Fruit fly (Drosophila melanogaster) whole organism, prepupa: ENCODE data around the gene Cpr65Az.

Experiments
- Blimp-1 ChIP-seq: fragments of 200-800 bp; sonication (Bioruptor generic); optimal IDR thresholded peaks from 3 replicates; lab custom pipeline; 2017; ENCODE audit warnings: missing biosample characterization, missing genetic modification characterization, mild to moderate bottlenecking, moderate library complexity, missing genetic modification reagents
- CG11294 ChIP-seq: fragments of 200-800 bp; sonication (Bioruptor generic); IDR thresholded peaks from 2 replicates; pipeline ENCODE4 v1.3.6; 2022; ENCODE audit warnings: missing biosample characterization, missing genetic modification characterization
- CG11762 ChIP-seq: fragments of 200-800 bp; sonication (Bioruptor generic); optimal IDR thresholded peaks from 3 replicates; lab custom pipeline; 2016; ENCODE audit warnings: missing biosample characterization, missing genetic modification characterization; ENCODE audit not compliant: insufficient read depth
- CG11902 ChIP-seq: fragments of 200-800 bp; sonication (Bioruptor generic); optimal IDR thresholded peaks from 3 replicates; lab custom pipeline; 2016; ENCODE audit warnings: missing biosample characterization, missing genetic modification characterization
- CG1621 ChIP-seq: fragments of 200-800 bp; sonication (Bioruptor generic); optimal IDR thresholded peaks from 3 replicates; lab custom pipeline; 2018; ENCODE audit warnings: missing biosample characterization, mild to moderate bottlenecking, missing genetic modification characterization
- CG16779 ChIP-seq: fragments of 200-800 bp; sonication (Bioruptor generic); optimal IDR thresholded peaks from 3 replicates; lab custom pipeline; 2017; ENCODE audit warnings: missing biosample characterization, mild to moderate bottlenecking, missing genetic modification characterization
- CG3032 ChIP-seq: fragments of 200-800 bp; optimal IDR thresholded peaks from 2 replicates; lab custom pipeline; 2019; ENCODE audit warnings: missing biosample characterization, mild to moderate bottlenecking, missing genetic modification characterization, moderate library complexity
- CG31627 ChIP-seq: fragments of 200-800 bp; sonication (Bioruptor generic); optimal IDR thresholded peaks from 3 replicates; lab custom pipeline; 2016; ENCODE audit warnings: missing biosample characterization, missing genetic modification characterization
- CG32006 ChIP-seq: fragments of 200-800 bp; sonication (Bioruptor generic); optimal IDR thresholded peaks from 3 replicates; lab custom pipeline; 2017; ENCODE audit warnings: missing biosample characterization, mild to moderate bottlenecking, missing genetic modification characterization
- CG34406 ChIP-seq: fragments of 200-800 bp; sonication (Bioruptor generic); optimal IDR thresholded peaks from 3 replicates; lab custom pipeline; 2016; ENCODE audit warnings: missing biosample characterization, missing genetic modification characterization
- CG6163 ChIP-seq: fragments of 200-800 bp; sonication (Bioruptor generic); IDR thresholded peaks from 3 replicates; pipeline ENCODE4 v1.3.6; 2022; ENCODE audit warnings: missing biosample characterization, missing genetic modification characterization
- CG6276 ChIP-seq: fragments of 200-800 bp; sonication (Bioruptor generic); optimal IDR thresholded peaks from 2 replicates; lab custom pipeline; 2017; ENCODE audit warnings: missing biosample characterization, mild to moderate bottlenecking, missing genetic modification characterization
- CG6792 ChIP-seq: fragments of 200-800 bp; sonication (Bioruptor generic); optimal IDR thresholded peaks from 3 replicates; lab custom pipeline; 2016; ENCODE audit warnings: missing biosample characterization, missing genetic modification characterization
- CG6808 ChIP-seq: fragments of 200-800 bp; sonication (Bioruptor generic); optimal IDR thresholded peaks from 3 replicates; lab custom pipeline; 2017; ENCODE audit warnings: missing biosample characterization, missing genetic modification characterization, mild to moderate bottlenecking, moderate library complexity, missing genetic modification reagents
- CG6854 ChIP-seq: fragments of 200-800 bp; sonication (Bioruptor generic); optimal IDR thresholded peaks from 2 replicates; lab custom pipeline; 2017; ENCODE audit warnings: missing biosample characterization, mild to moderate bottlenecking, missing genetic modification characterization
- CG7368 ChIP-seq: fragments of 200-800 bp; sonication (Bioruptor generic); optimal IDR thresholded peaks from 3 replicates; lab custom pipeline; 2016; ENCODE audit warnings: missing biosample characterization, missing genetic modification characterization
- CG8632 ChIP-seq: fragments of 200-800 bp; sonication (Bioruptor generic); optimal IDR thresholded peaks from 3 replicates; lab custom pipeline; 2016; ENCODE audit warnings: missing biosample characterization, missing genetic modification characterization
- CG9139 ChIP-seq: fragments of 200-800 bp; sonication (Bioruptor generic); optimal IDR thresholded peaks from 3 replicates; lab custom pipeline; 2017; ENCODE audit warnings: missing biosample characterization, mild to moderate bottlenecking, missing genetic modification characterization
- Ets21C ChIP-seq: fragments of 200-800 bp; sonication (Bioruptor generic); optimal IDR thresholded peaks from 3 replicates; lab custom pipeline; 2016; ENCODE audit warnings: missing biosample characterization, missing genetic modification characterization
- Gug ChIP-seq: fragments of 200-800 bp; sonication (Bioruptor generic); IDR thresholded peaks from 2 replicates; pipeline ENCODE4 v1.3.6; 2022; ENCODE audit warnings: missing biosample characterization, missing genetic modification characterization
- Hr38 ChIP-seq: sonication (Bioruptor generic); optimal IDR thresholded peaks from 2 replicates; lab custom pipeline; 2016; ENCODE audit warnings: missing biosample characterization, missing genetic modification characterization
- Hr39 ChIP-seq: fragments of 200-800 bp; sonication (Bioruptor generic); optimal IDR thresholded peaks from 2 replicates; lab custom pipeline; 2016; ENCODE audit warnings: missing biosample characterization, missing genetic modification characterization
- Lpt ChIP-seq: fragments of 200-800 bp; sonication (Bioruptor generic); optimal IDR thresholded peaks from 3 replicates; lab custom pipeline; 2016; ENCODE audit warnings: missing biosample characterization, missing genetic modification characterization
- Smox ChIP-seq: fragments of 200-800 bp; sonication (Bioruptor generic); optimal IDR thresholded peaks from 3 replicates; lab custom pipeline; 2016; ENCODE audit warnings: missing biosample characterization, missing genetic modification characterization
- Sox102F ChIP-seq: fragments of 200-800 bp; sonication (Bioruptor generic); optimal IDR thresholded peaks from 2 replicates; lab custom pipeline; 2016; ENCODE audit warnings: missing biosample characterization, mild to moderate bottlenecking, missing genetic modification characterization
- Sox14 ChIP-seq: fragments of 200-800 bp; sonication (Bioruptor generic); optimal IDR thresholded peaks from 3 replicates; lab custom pipeline; 2016; ENCODE audit warnings: missing biosample characterization, missing genetic modification characterization
- Sox15 ChIP-seq: fragments of 200-800 bp; sonication (Bioruptor generic); optimal IDR thresholded peaks from 3 replicates; lab custom pipeline; 2016; ENCODE audit warnings: missing biosample characterization, missing genetic modification characterization
- achi ChIP-seq: fragments of 200-800 bp; sonication (Bioruptor generic); optimal IDR thresholded peaks from 3 replicates; lab custom pipeline; 2016; ENCODE audit warnings: missing biosample characterization, missing genetic modification characterization
- acj6 ChIP-seq: fragments of 200-800 bp; sonication (Bioruptor generic); optimal IDR thresholded peaks from 3 replicates; lab custom pipeline; 2016; ENCODE audit warnings: missing biosample characterization, missing genetic modification characterization
- cyc ChIP-seq: fragments of 200-800 bp; sonication (Bioruptor generic); optimal IDR thresholded peaks from 3 replicates; lab custom pipeline; 2016; ENCODE audit warnings: missing biosample characterization, missing genetic modification characterization
- fd59A ChIP-seq: fragments of 200-800 bp; sonication (Bioruptor generic); optimal IDR thresholded peaks from 2 replicates; lab custom pipeline; 2017; ENCODE audit warnings: missing biosample characterization, mild to moderate bottlenecking, missing genetic modification characterization, missing genetic modification reagents
- fd85E ChIP-seq: fragments of 200-800 bp; sonication (Bioruptor generic); optimal IDR thresholded peaks from 3 replicates; lab custom pipeline; 2016; ENCODE audit warnings: missing biosample characterization, missing genetic modification characterization
- fkh ChIP-seq: fragments of 200-800 bp; sonication (Bioruptor generic); optimal IDR thresholded peaks from 3 replicates; lab custom pipeline; 2017; ENCODE audit warnings: missing biosample characterization, mild to moderate bottlenecking, missing genetic modification characterization, moderate library complexity
- pdm3 ChIP-seq: fragments of 200-800 bp; sonication (Bioruptor generic); optimal IDR thresholded peaks from 3 replicates; lab custom pipeline; 2016; ENCODE audit warnings: missing biosample characterization, missing genetic modification characterization
- ss ChIP-seq, 2 experiments: fragments of 200-800 bp; sonication (Bioruptor generic); optimal IDR thresholded peaks; 2 replicates in 1 of 2; 3 replicates in 1 of 2; lab custom pipeline; 2017 to 2018; ENCODE audit warnings: mild to moderate bottlenecking in 2 of 2, missing biosample characterization in 2 of 2, missing genetic modification characterization in 2 of 2, moderate library complexity in 1 of 2
- topi ChIP-seq: fragments of 200-800 bp; sonication (Bioruptor generic); optimal IDR thresholded peaks from 3 replicates; lab custom pipeline; 2016; ENCODE audit warnings: missing biosample characterization, missing genetic modification characterization
- vri ChIP-seq: fragments of 200-800 bp; sonication (Bioruptor generic); optimal IDR thresholded peaks from 3 replicates; lab custom pipeline; 2016; ENCODE audit warnings: missing biosample characterization, mild to moderate bottlenecking, missing genetic modification characterization

Gene Cpr65Az

DNA sequence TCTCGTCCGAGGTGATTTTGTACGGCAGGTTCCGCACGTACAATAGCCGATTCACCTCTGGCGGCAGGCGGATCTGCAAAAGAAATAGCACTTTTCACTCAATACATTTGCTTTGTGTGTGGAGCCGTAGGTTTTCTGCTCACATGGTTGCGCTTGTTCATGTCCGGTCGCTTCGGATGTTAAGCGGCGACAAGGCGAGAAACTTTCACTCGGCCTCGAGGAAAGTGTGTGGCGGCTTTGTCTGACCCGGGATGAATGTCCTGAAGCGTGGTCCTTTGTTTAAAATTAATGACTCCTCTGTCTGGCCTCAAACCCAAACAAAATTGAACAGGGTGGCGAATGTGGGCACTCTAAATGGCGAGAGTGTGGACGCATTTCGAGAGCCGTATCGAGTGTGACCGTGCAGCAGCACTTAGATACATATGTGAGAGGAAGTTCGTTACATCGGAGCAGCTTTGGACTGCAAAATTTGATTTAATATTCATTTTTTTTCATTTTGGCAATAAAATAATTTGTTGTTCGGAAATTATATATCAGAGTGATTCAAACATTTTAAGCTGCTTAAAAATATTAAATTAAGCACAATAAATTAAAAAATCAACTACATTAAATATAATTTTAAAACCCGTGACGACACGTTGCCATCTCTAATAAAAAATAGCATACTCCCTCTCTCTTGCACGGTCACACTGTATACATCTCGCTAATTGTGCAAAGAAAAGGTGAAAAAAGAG lies 32.4 kb downstream of the Cpr65Az start, which contains the start of the genes Sf3b6 and Tnpo (continued):
- TF ChIP-seq CG34406 (GFP tag; lab: Kevin White, UChicago) (no peak), Hr38 (no peak), CG11902 (GFP tag; lab: Kevin White, UChicago) (peak; percentile 81), Sox15 (GFP tag; lab: Kevin White, UChicago) (peak; percentile 90), Ets21C (peak; percentile 82), fkh (GFP tag; lab: Kevin White, UChicago) (no peak), Hr39 (GFP tag; lab: Kevin White, UChicago) (peak; percentile 86), CG32006 (GFP tag; lab: Kevin White, UChicago) (no peak), Blimp-1 (GFP tag; lab: Kevin White, UChicago) (no peak), CG8632 (GFP tag; lab: Kevin White, UChicago) (peak; percentile 70), cyc (GFP tag; lab: Kevin White, UChicago) (peak; percentile 79), Gug (GFP tag; lab: Robert Waterston, UW) (no peak; the same call in 1 of the 2 replicates), Lpt (GFP tag; lab: Kevin White, UChicago) (peak; percentile 60), fd85E (GFP tag; lab: Kevin White, UChicago) (peak; percentile 25), CG9139 (GFP tag; lab: Kevin White, UChicago) (no peak), CG1621 (tag; lab: Kevin White, UChicago) (no peak), CG16779 (no peak), topi (GFP tag; lab: Kevin White, UChicago) (peak; percentile 74), CG31627 (GFP tag; lab: Kevin White, UChicago) (peak; percentile 90), pdm3 (GFP tag; lab: Kevin White, UChicago) (no peak), CG7368 (GFP tag; lab: Kevin White, UChicago) (peak; percentile 47), CG6276 (GFP tag; lab: Kevin White, UChicago) (no peak), Sox102F (GFP tag; lab: Kevin White, UChicago) (no peak), achi (no peak), CG6792 (peak; percentile 75), Sox14 (GFP tag; lab: Kevin White, UChicago) (peak; percentile 79), CG6808 (GFP tag; lab: Kevin White, UChicago) (no peak), CG11294 (GFP tag; lab: Robert Waterston, UW) (peak; percentile 71; the same call in 1 of the 2 replicates)

DNA sequence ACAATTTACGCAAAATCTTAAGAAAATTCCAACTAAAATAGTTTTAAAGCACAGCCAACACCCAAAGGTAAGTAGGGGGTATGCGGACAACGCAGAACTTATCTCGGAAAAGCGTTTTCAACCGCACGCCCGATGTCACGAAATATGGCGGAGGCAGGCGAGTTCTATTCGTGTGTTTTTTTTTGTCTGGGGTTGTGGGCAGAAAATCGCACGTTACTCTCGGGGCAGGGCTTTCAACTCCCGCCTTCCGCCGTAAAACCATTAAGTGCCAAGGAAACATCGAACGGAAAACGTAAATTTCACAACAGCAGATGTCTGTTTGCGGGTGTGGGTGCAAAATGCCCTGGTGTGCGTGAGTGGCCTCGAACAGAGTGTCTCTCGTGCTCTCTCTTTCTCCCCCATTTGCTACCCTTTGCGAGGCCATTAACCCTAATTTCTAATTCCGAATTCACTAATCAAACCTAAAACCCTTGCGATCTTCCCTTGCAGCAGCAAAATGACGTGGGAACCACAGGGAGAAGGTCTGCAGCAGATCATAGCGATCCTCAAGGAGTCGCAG lies 33.0 kb downstream of the Cpr65Az start:
- no peak for TF ChIP-seq acj6 (GFP tag; lab: Kevin White, UChicago)
- TF ChIP-seq ss (GFP tag; optimal IDR thresholded peaks at IDR 0.05; lab: Kevin White, UChicago), result no peak
- no peak for TF ChIP-seq Gug (GFP tag; lab: Robert Waterston, UW)
- no peak for TF ChIP-seq fd59A (GFP tag; lab: Kevin White, UChicago)
- no peak for TF ChIP-seq CG8632 (GFP tag; lab: Kevin White, UChicago)
- TF ChIP-seq CG6163 (GFP tag; lab: Robert Waterston, UW), result no peak
- no peak for TF ChIP-seq fd85E (GFP tag; lab: Kevin White, UChicago)
- TF ChIP-seq Sox102F (GFP tag; lab: Kevin White, UChicago), result no peak
- TF ChIP-seq CG3032 (tag; lab: Kevin White, UChicago), result no peak
- no peak for TF ChIP-seq CG6792
- TF ChIP-seq Sox14 (GFP tag; lab: Kevin White, UChicago), result no peak
- TF ChIP-seq Hr39 (GFP tag; lab: Kevin White, UChicago), result no peak
- no peak for TF ChIP-seq Smox
- no peak for TF ChIP-seq CG6854 (GFP tag; lab: Kevin White, UChicago)
- no peak for TF ChIP-seq CG32006 (GFP tag; lab: Kevin White, UChicago)
- TF ChIP-seq vri (GFP tag; lab: Kevin White, UChicago), result no peak
- TF ChIP-seq achi, result no peak
- no peak for TF ChIP-seq CG11762 (GFP tag; lab: Kevin White, UChicago)
